Fruit fly (Drosophila melanogaster) whole organism, prepupa: ENCODE results near the gene CG33947.

Experiments
- Blimp-1 ChIP-seq: fragments of 200-800 bp; sonication (Bioruptor generic); optimal IDR thresholded peaks from 3 replicates; lab custom pipeline; 2017; ENCODE audit warnings: missing biosample characterization, missing genetic modification characterization, mild to moderate bottlenecking, moderate library complexity, missing genetic modification reagents
- CG10669 ChIP-seq: fragments of 200-800 bp; sonication (Bioruptor generic); optimal IDR thresholded peaks from 3 replicates; lab custom pipeline; 2018; ENCODE audit warnings: missing biosample characterization, mild to moderate bottlenecking, missing genetic modification characterization, moderate library complexity
- CG11294 ChIP-seq: fragments of 200-800 bp; sonication (Bioruptor generic); IDR thresholded peaks from 2 replicates; pipeline ENCODE4 v1.3.6; 2022; ENCODE audit warnings: missing biosample characterization, missing genetic modification characterization
- CG11902 ChIP-seq: fragments of 200-800 bp; sonication (Bioruptor generic); optimal IDR thresholded peaks from 3 replicates; lab custom pipeline; 2016; ENCODE audit warnings: missing biosample characterization, missing genetic modification characterization
- CG15336 ChIP-seq: fragments of 200-800 bp; sonication (Bioruptor generic); IDR thresholded peaks from 2 replicates; pipeline ENCODE4 v1.3.6; 2022; ENCODE audit warnings: missing biosample characterization, missing genetic modification characterization
- CG1621 ChIP-seq: fragments of 200-800 bp; sonication (Bioruptor generic); optimal IDR thresholded peaks from 3 replicates; lab custom pipeline; 2018; ENCODE audit warnings: missing biosample characterization, mild to moderate bottlenecking, missing genetic modification characterization
- CG16779 ChIP-seq: fragments of 200-800 bp; sonication (Bioruptor generic); optimal IDR thresholded peaks from 3 replicates; lab custom pipeline; 2017; ENCODE audit warnings: missing biosample characterization, mild to moderate bottlenecking, missing genetic modification characterization
- CG31627 ChIP-seq: fragments of 200-800 bp; sonication (Bioruptor generic); optimal IDR thresholded peaks from 3 replicates; lab custom pipeline; 2016; ENCODE audit warnings: missing biosample characterization, missing genetic modification characterization
- CG34406 ChIP-seq: fragments of 200-800 bp; sonication (Bioruptor generic); optimal IDR thresholded peaks from 3 replicates; lab custom pipeline; 2016; ENCODE audit warnings: missing biosample characterization, missing genetic modification characterization
- CG6163 ChIP-seq: fragments of 200-800 bp; sonication (Bioruptor generic); IDR thresholded peaks from 3 replicates; pipeline ENCODE4 v1.3.6; 2022; ENCODE audit warnings: missing biosample characterization, missing genetic modification characterization
- CG6276 ChIP-seq: fragments of 200-800 bp; sonication (Bioruptor generic); optimal IDR thresholded peaks from 2 replicates; lab custom pipeline; 2017; ENCODE audit warnings: missing biosample characterization, mild to moderate bottlenecking, missing genetic modification characterization
- CG6792 ChIP-seq: fragments of 200-800 bp; sonication (Bioruptor generic); optimal IDR thresholded peaks from 3 replicates; lab custom pipeline; 2016; ENCODE audit warnings: missing biosample characterization, missing genetic modification characterization
- CG6808 ChIP-seq: fragments of 200-800 bp; sonication (Bioruptor generic); optimal IDR thresholded peaks from 3 replicates; lab custom pipeline; 2017; ENCODE audit warnings: missing biosample characterization, missing genetic modification characterization, mild to moderate bottlenecking, moderate library complexity, missing genetic modification reagents
- CG7368 ChIP-seq: fragments of 200-800 bp; sonication (Bioruptor generic); optimal IDR thresholded peaks from 3 replicates; lab custom pipeline; 2016; ENCODE audit warnings: missing biosample characterization, missing genetic modification characterization
- CG8119 ChIP-seq: fragments of 200-800 bp; sonication (Bioruptor generic); IDR thresholded peaks from 3 replicates; pipeline ENCODE4 v1.3.6; 2022; ENCODE audit warnings: missing biosample characterization, missing genetic modification characterization
- CG8319 ChIP-seq: fragments of 200-800 bp; sonication (Bioruptor generic); optimal IDR thresholded peaks from 3 replicates; lab custom pipeline; 2016; ENCODE audit warnings: missing biosample characterization, missing genetic modification characterization
- CG8632 ChIP-seq: fragments of 200-800 bp; sonication (Bioruptor generic); optimal IDR thresholded peaks from 3 replicates; lab custom pipeline; 2016; ENCODE audit warnings: missing biosample characterization, missing genetic modification characterization
- CG9139 ChIP-seq: fragments of 200-800 bp; sonication (Bioruptor generic); optimal IDR thresholded peaks from 3 replicates; lab custom pipeline; 2017; ENCODE audit warnings: missing biosample characterization, mild to moderate bottlenecking, missing genetic modification characterization
- Eip75B ChIP-seq: fragments of 200-800 bp; sonication (Bioruptor generic); optimal IDR thresholded peaks from 3 replicates; lab custom pipeline; 2016; ENCODE audit warnings: missing biosample characterization, missing genetic modification characterization
- Eip78C ChIP-seq: fragments of 200-800 bp; sonication (Bioruptor generic); peaks from one replicate; lab custom pipeline; 2016; ENCODE audit warnings: missing biosample characterization, missing genetic modification characterization
- Eip93F ChIP-seq: fragments of 200-800 bp; sonication (Bioruptor generic); optimal IDR thresholded peaks from 2 replicates; lab custom pipeline; 2016; ENCODE audit warnings: missing biosample characterization, mild to moderate bottlenecking, missing genetic modification characterization
- Ets21C ChIP-seq: fragments of 200-800 bp; sonication (Bioruptor generic); optimal IDR thresholded peaks from 3 replicates; lab custom pipeline; 2016; ENCODE audit warnings: missing biosample characterization, missing genetic modification characterization
- Gug ChIP-seq: fragments of 200-800 bp; sonication (Bioruptor generic); IDR thresholded peaks from 2 replicates; pipeline ENCODE4 v1.3.6; 2022; ENCODE audit warnings: missing biosample characterization, missing genetic modification characterization
- Hr38 ChIP-seq: sonication (Bioruptor generic); optimal IDR thresholded peaks from 2 replicates; lab custom pipeline; 2016; ENCODE audit warnings: missing biosample characterization, missing genetic modification characterization
- Hr39 ChIP-seq: fragments of 200-800 bp; sonication (Bioruptor generic); optimal IDR thresholded peaks from 2 replicates; lab custom pipeline; 2016; ENCODE audit warnings: missing biosample characterization, missing genetic modification characterization
- Hr4 ChIP-seq: fragments of 200-800 bp; sonication (Bioruptor generic); optimal IDR thresholded peaks from 3 replicates; lab custom pipeline; 2016; ENCODE audit warnings: missing biosample characterization, missing genetic modification characterization
- Smox ChIP-seq: fragments of 200-800 bp; sonication (Bioruptor generic); optimal IDR thresholded peaks from 3 replicates; lab custom pipeline; 2016; ENCODE audit warnings: missing biosample characterization, missing genetic modification characterization
- Sox102F ChIP-seq: fragments of 200-800 bp; sonication (Bioruptor generic); optimal IDR thresholded peaks from 2 replicates; lab custom pipeline; 2016; ENCODE audit warnings: missing biosample characterization, mild to moderate bottlenecking, missing genetic modification characterization
- Sox14 ChIP-seq: fragments of 200-800 bp; sonication (Bioruptor generic); optimal IDR thresholded peaks from 3 replicates; lab custom pipeline; 2016; ENCODE audit warnings: missing biosample characterization, missing genetic modification characterization
- Sox15 ChIP-seq: fragments of 200-800 bp; sonication (Bioruptor generic); optimal IDR thresholded peaks from 3 replicates; lab custom pipeline; 2016; ENCODE audit warnings: missing biosample characterization, missing genetic modification characterization
- achi ChIP-seq: fragments of 200-800 bp; sonication (Bioruptor generic); optimal IDR thresholded peaks from 3 replicates; lab custom pipeline; 2016; ENCODE audit warnings: missing biosample characterization, missing genetic modification characterization
- cyc ChIP-seq: fragments of 200-800 bp; sonication (Bioruptor generic); optimal IDR thresholded peaks from 3 replicates; lab custom pipeline; 2016; ENCODE audit warnings: missing biosample characterization, missing genetic modification characterization
- dac ChIP-seq: fragments of 200-800 bp; sonication (Bioruptor generic); optimal IDR thresholded peaks from 2 replicates; lab custom pipeline; 2017; ENCODE audit warnings: missing biosample characterization, mild to moderate bottlenecking, missing genetic modification characterization
- eg ChIP-seq: fragments of 200-800 bp; sonication (Bioruptor generic); IDR thresholded peaks from 3 replicates; pipeline ENCODE4 v1.3.6; 2022; ENCODE audit warnings: missing biosample characterization, missing genetic modification characterization
- esn ChIP-seq: fragments of 200-800 bp; sonication (Bioruptor generic); optimal IDR thresholded peaks from 2 replicates; lab custom pipeline; 2016; ENCODE audit warnings: missing biosample characterization, mild to moderate bottlenecking, missing genetic modification characterization, moderate library complexity
- fd59A ChIP-seq: fragments of 200-800 bp; sonication (Bioruptor generic); optimal IDR thresholded peaks from 2 replicates; lab custom pipeline; 2017; ENCODE audit warnings: missing biosample characterization, mild to moderate bottlenecking, missing genetic modification characterization, missing genetic modification reagents
- fd85E ChIP-seq: fragments of 200-800 bp; sonication (Bioruptor generic); optimal IDR thresholded peaks from 3 replicates; lab custom pipeline; 2016; ENCODE audit warnings: missing biosample characterization, missing genetic modification characterization
- fkh ChIP-seq: fragments of 200-800 bp; sonication (Bioruptor generic); optimal IDR thresholded peaks from 3 replicates; lab custom pipeline; 2017; ENCODE audit warnings: missing biosample characterization, mild to moderate bottlenecking, missing genetic modification characterization, moderate library complexity
- lz ChIP-seq: fragments of 200-800 bp; sonication (Bioruptor generic); optimal IDR thresholded peaks from 3 replicates; lab custom pipeline; 2016; ENCODE audit warnings: missing biosample characterization, missing genetic modification characterization
- pdm3 ChIP-seq: fragments of 200-800 bp; sonication (Bioruptor generic); optimal IDR thresholded peaks from 3 replicates; lab custom pipeline; 2016; ENCODE audit warnings: missing biosample characterization, missing genetic modification characterization
- salr ChIP-seq, 2 experiments: fragments of 200-800 bp; sonication (Bioruptor generic); optimal IDR thresholded peaks; 3 replicates each; lab custom pipeline; 2016 to 2018; ENCODE audit warnings: missing biosample characterization in 2 of 2, missing genetic modification characterization in 2 of 2, mild to moderate bottlenecking in 1 of 2
- ss ChIP-seq, 2 experiments: fragments of 200-800 bp; sonication (Bioruptor generic); optimal IDR thresholded peaks; 2 replicates in 1 of 2; 3 replicates in 1 of 2; lab custom pipeline; 2017 to 2018; ENCODE audit warnings: mild to moderate bottlenecking in 2 of 2, missing biosample characterization in 2 of 2, missing genetic modification characterization in 2 of 2, moderate library complexity in 1 of 2
- svp ChIP-seq: fragments of 200-800 bp; sonication (Bioruptor generic); peaks from one replicate; lab custom pipeline; 2016; ENCODE audit warnings: missing biosample characterization, missing genetic modification characterization
- topi ChIP-seq: fragments of 200-800 bp; sonication (Bioruptor generic); optimal IDR thresholded peaks from 3 replicates; lab custom pipeline; 2016; ENCODE audit warnings: missing biosample characterization, missing genetic modification characterization

Gene CG33947

DNA sequence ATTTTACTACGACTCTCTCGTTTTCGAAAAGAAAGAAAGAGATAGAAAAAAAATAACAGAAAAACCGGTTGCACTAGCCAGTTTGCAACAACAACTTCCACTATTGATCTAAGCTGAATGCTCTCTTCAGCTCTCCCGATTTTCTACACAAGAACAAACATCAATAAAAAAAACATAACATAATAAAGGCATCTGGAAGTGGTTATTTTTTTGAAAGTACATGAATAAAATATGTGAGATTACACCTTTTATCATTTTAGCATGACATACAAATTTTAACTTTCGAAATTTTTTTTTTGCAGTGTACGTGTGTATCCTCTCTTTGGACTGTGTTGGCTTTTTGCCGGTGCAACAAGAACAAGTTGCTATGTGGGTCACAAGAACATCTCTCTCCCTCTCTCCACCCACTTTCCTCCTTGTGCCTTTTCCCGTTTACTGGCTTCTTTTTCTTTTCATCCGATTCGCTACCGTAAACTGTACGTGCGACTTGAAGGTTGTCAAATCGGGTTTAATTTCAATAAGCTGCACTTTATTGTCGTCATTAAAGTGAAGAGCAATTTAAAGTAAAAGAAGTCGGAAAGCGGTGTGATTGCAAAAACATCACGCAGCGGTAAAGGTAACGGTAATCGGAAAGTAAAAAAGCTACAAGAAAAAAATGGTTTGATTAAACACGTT is 11.6 kb upstream of the CG33947 start (continued):
- peak; percentile 96 for TF ChIP-seq fd59A (GFP tag; lab: Kevin White, UChicago)
- TF ChIP-seq CG1621 (tag; lab: Kevin White, UChicago) = peak; percentile 93
- TF ChIP-seq fkh (GFP tag; lab: Kevin White, UChicago) = peak; percentile 95
- peak; percentile 85 for TF ChIP-seq CG8319 (GFP tag; lab: Kevin White, UChicago)
- peak; percentile 93 for TF ChIP-seq Hr38 (GFP tag; lab: Kevin White, UChicago)
- peak; percentile 96 for TF ChIP-seq CG10669
- peak; percentile 95 to 97 for TF ChIP-seq ss (GFP tag; optimal IDR thresholded peaks at IDR 0.05; lab: Kevin White, UChicago)
- peak; percentile 93 for TF ChIP-seq CG8632 (GFP tag; lab: Kevin White, UChicago)
- TF ChIP-seq dac (GFP tag; lab: Kevin White, UChicago) = peak; percentile 94
- TF ChIP-seq CG31627 (GFP tag; lab: Kevin White, UChicago) = peak; percentile 87
- peak; percentile 98 for TF ChIP-seq achi (GFP tag; lab: Kevin White, UChicago)
- TF ChIP-seq CG15336 (GFP tag; lab: Robert Waterston, UW) = peak; percentile 100
- peak; percentile 99 for TF ChIP-seq CG6163 (GFP tag; lab: Robert Waterston, UW)
- peak; percentile 99 for TF ChIP-seq Eip75B (GFP tag; lab: Kevin White, UChicago)
- peak; percentile 94 for TF ChIP-seq CG34406 (GFP tag; lab: Kevin White, UChicago)
- peak; percentile 99 for TF ChIP-seq Gug (GFP tag; lab: Robert Waterston, UW)
- TF ChIP-seq Sox14 = peak; percentile 98
- TF ChIP-seq fd85E (GFP tag; lab: Kevin White, UChicago) = peak; percentile 83
- TF ChIP-seq eg = peak; percentile 100
- peak; percentile 87 for TF ChIP-seq Sox102F (GFP tag; lab: Kevin White, UChicago)
- peak; percentile 93 for TF ChIP-seq CG9139 (GFP tag; lab: Kevin White, UChicago)
- TF ChIP-seq Eip78C (GFP tag; lab: Kevin White, UChicago) = peak; percentile 100
- TF ChIP-seq CG8119 (GFP tag; lab: Robert Waterston, UW) = peak; percentile 100
- TF ChIP-seq CG11902 (GFP tag; lab: Kevin White, UChicago) = peak; percentile 83
- TF ChIP-seq CG11294 (GFP tag; lab: Robert Waterston, UW) = peak; percentile 99
- TF ChIP-seq Hr39 = no peak
- peak; percentile 96 for TF ChIP-seq CG7368 (GFP tag; lab: Kevin White, UChicago)
- TF ChIP-seq CG6276 (GFP tag; lab: Kevin White, UChicago) = peak; percentile 99
- peak; percentile 80 for TF ChIP-seq Sox15
- peak; percentile 92 for TF ChIP-seq esn (GFP tag; lab: Kevin White, UChicago)

DNA sequence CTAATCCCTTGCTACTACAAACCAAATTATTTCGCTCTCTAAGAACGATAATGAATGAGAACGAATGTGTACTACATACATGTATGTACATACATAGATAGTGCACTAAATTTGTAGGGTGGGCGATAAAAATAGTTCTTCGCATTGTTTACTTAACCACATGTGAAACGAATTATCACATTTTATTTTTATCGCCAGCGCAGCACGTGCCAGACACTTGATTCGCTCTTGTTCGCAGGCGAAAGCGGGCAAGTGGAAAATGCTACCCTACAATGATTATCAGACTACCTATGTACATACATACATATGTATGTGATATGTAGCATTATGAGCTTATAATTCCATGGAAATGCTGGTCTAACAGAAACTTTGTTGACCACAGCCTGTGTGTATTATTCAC is 10.5 kb upstream of the CG33947 start:
- no peak for TF ChIP-seq dac (GFP tag; lab: Kevin White, UChicago)
- no peak for TF ChIP-seq Sox15
- TF ChIP-seq fkh (GFP tag; lab: Kevin White, UChicago) = peak; percentile 84

DNA sequence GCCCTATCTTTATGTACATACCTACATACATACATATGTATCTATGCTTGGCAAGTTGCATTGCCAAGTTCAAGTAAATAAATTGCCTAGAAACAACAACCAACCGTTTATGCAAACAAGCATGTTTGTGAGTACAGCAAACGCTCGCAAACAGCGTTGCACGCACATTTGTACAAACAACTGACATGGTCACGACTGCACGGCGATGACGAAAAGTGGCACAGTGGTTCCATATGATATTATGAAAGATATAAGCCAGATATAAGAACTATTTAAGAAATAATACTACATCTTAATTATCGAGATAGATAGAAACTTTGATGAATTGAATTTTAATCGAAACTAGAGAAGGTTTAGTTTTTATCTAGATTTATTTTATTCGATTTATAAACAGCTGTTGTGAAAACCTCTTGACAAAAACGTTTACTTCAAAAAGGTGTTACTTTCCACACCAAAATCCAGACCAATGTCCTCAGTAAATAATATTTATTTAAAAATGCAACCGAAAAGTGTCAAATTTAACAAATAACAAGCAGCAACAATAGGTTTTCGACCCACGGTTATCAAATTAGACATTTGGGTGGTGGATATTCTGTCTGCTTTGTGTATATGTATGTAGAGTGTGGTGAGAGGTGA is 6.4 kb upstream of the CG33947 start:
- TF ChIP-seq CG9139 (GFP tag; lab: Kevin White, UChicago) (no peak), topi (GFP tag; lab: Kevin White, UChicago) (peak; percentile 75), CG16779 (peak; percentile 3), Eip78C (GFP tag; lab: Kevin White, UChicago) (peak; percentile 92), Blimp-1 (GFP tag; lab: Kevin White, UChicago) (no peak), CG7368 (GFP tag; lab: Kevin White, UChicago) (peak; percentile 12), CG8319 (GFP tag; lab: Kevin White, UChicago) (no peak), svp (peak; percentile 88), Smox (GFP tag; lab: Kevin White, UChicago) (peak; percentile 71), CG6276 (GFP tag; lab: Kevin White, UChicago) (peak; percentile 74), Ets21C (GFP tag; lab: Kevin White, UChicago) (peak; percentile 56), pdm3 (GFP tag; lab: Kevin White, UChicago) (peak; percentile 73), Eip93F (GFP tag; lab: Kevin White, UChicago) (no peak), cyc (GFP tag; lab: Kevin White, UChicago) (peak; percentile 42), lz (GFP tag; lab: Kevin White, UChicago) (peak; percentile 60), CG6792 (peak; percentile 50), CG15336 (GFP tag; lab: Robert Waterston, UW) (peak; percentile 82), CG6808 (GFP tag; lab: Kevin White, UChicago) (no peak), Hr39 (peak; percentile 62), Gug (GFP tag; lab: Robert Waterston, UW) (peak; percentile 58), fkh (GFP tag; lab: Kevin White, UChicago) (peak; percentile 92), fd85E (GFP tag; lab: Kevin White, UChicago) (no peak), CG10669 (peak; percentile 32), salr (GFP tag; optimal IDR thresholded peaks at IDR 0.05; lab: Kevin White, UChicago) (peak in 1 of 2 experiments; percentile 85), achi (GFP tag; lab: Kevin White, UChicago) (peak; percentile 77), Hr4 (GFP tag; lab: Kevin White, UChicago) (peak; percentile 88), Sox15 (peak; percentile 8), Sox14 (peak; percentile 69)
